Worm (Caenorhabditis elegans): ENCODE data around the gene ttbk-8.2.

ce11 chrIV:5660239-5660638 lies 28.5 kb downstream of the ttbk-8.2 start, which contains the start of gene skn-1:
- TF ChIP-seq him-1 (tag; optimal IDR thresholded peaks at IDR 0.05) (no peak), dao-5 (tag; optimal IDR thresholded peaks at IDR 0.05) (no peak), W03F9.2 (tag; optimal IDR thresholded peaks at IDR 0.05) (no peak)

Data from whole organism, L4/young adult.